Worm (Caenorhabditis elegans) whole organism, young adult: Measurements from ENCODE around the gene ZK1240.2.

Experiments used
- egl-18 ChIP-seq: fragments of 200-800 bp; sonication (Bioruptor generic); IDR thresholded peaks from 2 replicates; pipeline ENCODE4 v1.3.6; 2022; ENCODE audit warnings: missing genetic modification reagents, missing genetic modification characterization, missing compliant biosample characterization
- let-607 ChIP-seq, 2 experiments: fragments of 200-800 bp in 1 of 2; sonication (Bioruptor generic) in 1 of 2; sonication (generic microtip) in 1 of 2; optimal IDR thresholded peaks; 2 replicates each; lab custom pipeline; 2016 to 2018; ENCODE audit warnings: mild to moderate bottlenecking in 2 of 2, missing compliant biosample characterization in 2 of 2, missing genetic modification characterization in 2 of 2, moderate library complexity in 2 of 2, missing genotype in 1 of 2
- unc-62 ChIP-seq: fragments of 150-350 bp; optimal IDR thresholded peaks from 2 replicates; lab custom pipeline; 2014; ENCODE audit warnings: missing biosample characterization, missing genetic modification reagents, missing genetic modification characterization

ce11 chrII:2292549-2292948, 30.6 kb upstream of the ZK1240.2 start:
- TF ChIP-seq let-607 (tag; optimal IDR thresholded peaks at IDR 0.05; lab: Kevin White, UChicago) (no peak), egl-18 (GFP tag; lab: Robert Waterston, UW) (no peak), unc-62 (no peak)
